Fruit fly (Drosophila melanogaster) whole organism, embryonic: ENCODE data around the gene Myo31DF.

Experiments used
- CG1602 ChIP-seq: fragments of 200-800 bp; sonication (Bioruptor generic); optimal IDR thresholded peaks from 3 replicates; lab custom pipeline; 2016; ENCODE audit warnings: missing biosample characterization, missing genetic modification characterization
- CG34224 ChIP-seq: fragments of 200-800 bp; sonication (Bioruptor generic); IDR thresholded peaks from 3 replicates; pipeline ENCODE4 v1.3.6; 2022; ENCODE audit warnings: missing biosample characterization, missing genetic modification characterization; ENCODE audit not compliant: partially characterized antibody
- btn ChIP-seq: fragments of 200-800 bp; sonication (Bioruptor generic); optimal IDR thresholded peaks from 2 replicates; lab custom pipeline; 2016; ENCODE audit warnings: missing biosample characterization, missing genetic modification characterization
- en ChIP-seq: fragments of 200-800 bp; sonication (Bioruptor generic); optimal IDR thresholded peaks from 2 replicates; lab custom pipeline; 2016; ENCODE audit warnings: missing biosample characterization, missing genetic modification characterization
- org-1 ChIP-seq: fragments of 200-800 bp; sonication (Bioruptor generic); optimal IDR thresholded peaks from 2 replicates; lab custom pipeline; 2017; ENCODE audit warnings: missing biosample characterization, missing genetic modification characterization
- sc ChIP-seq, 3 experiments: fragments of >200 bp in 2 of 3; fragments of 200-800 bp in 1 of 3; sonication (Bioruptor generic) in 1 of 3; optimal IDR thresholded peaks; 2 replicates in 2 of 3; 3 replicates in 1 of 3; lab custom pipeline; 2017; ENCODE audit warnings: mild to moderate bottlenecking in 1 of 3, missing biosample characterization in 1 of 3, missing genetic modification characterization in 1 of 3, missing genetic modification reagents in 1 of 3

dm6 chr2L:10496338-10496737 is 10.2 kb downstream of the Myo31DF start:
- TF ChIP-seq CG34224 (GFP tag; lab: Robert Waterston, UW) (no peak), btn (GFP tag; lab: Kevin White, UChicago) (no peak), sc (optimal IDR thresholded peaks at IDR 0.05; lab: Kevin White, UChicago) (no peak), sc (GFP tag; optimal IDR thresholded peaks at IDR 0.05; lab: Kevin White, UChicago) (no peak), CG1602 (no peak), en (GFP tag; lab: Kevin White, UChicago) (no peak), org-1 (GFP tag; lab: Kevin White, UChicago) (no peak)
